Worm (Caenorhabditis elegans) whole organism, late embryonic: ENCODE results near the gene nlp-1.

Experiments used
- C38D4.7 ChIP-seq: fragments of 200-800 bp; sonication (Bioruptor generic); optimal IDR thresholded peaks from 2 replicates; lab custom pipeline; 2018; ENCODE audit warnings: mild to moderate bottlenecking, missing genetic modification characterization, moderate library complexity, missing compliant biosample characterization
- F13H6.1 ChIP-seq: sonication (generic microtip); optimal IDR thresholded peaks from 2 replicates; lab custom pipeline; 2016; ENCODE audit warnings: missing genetic modification characterization, missing compliant biosample characterization
- T23F11.4 ChIP-seq: fragments of 200-800 bp; sonication (Bioruptor generic); optimal IDR thresholded peaks from 2 replicates; lab custom pipeline; 2018; ENCODE audit warnings: mild to moderate bottlenecking, missing genetic modification characterization, missing compliant biosample characterization
- ama-1 ChIP-seq: fragments of 150-350 bp; optimal IDR thresholded peaks from 2 replicates; lab custom pipeline; 2014
- ceh-18 ChIP-seq: sonication (generic microtip); optimal IDR thresholded peaks from 2 replicates; lab custom pipeline; 2016; ENCODE audit warnings: missing genetic modification characterization, missing compliant biosample characterization
- ceh-19 ChIP-seq: fragments of 200-800 bp; sonication (Bioruptor generic); optimal IDR thresholded peaks from 2 replicates; lab custom pipeline; 2018; ENCODE audit warnings: mild to moderate bottlenecking, missing genetic modification characterization, missing compliant biosample characterization
- ceh-22 ChIP-seq: sonication (generic microtip); optimal IDR thresholded peaks from 2 replicates; lab custom pipeline; 2017; ENCODE audit warnings: missing biosample characterization, missing genetic modification characterization
- ceh-31 ChIP-seq: sonication (generic microtip); optimal IDR thresholded peaks from 2 replicates; lab custom pipeline; 2016; ENCODE audit warnings: missing genetic modification characterization, missing compliant biosample characterization
- ceh-34 ChIP-seq: sonication (generic microtip); optimal IDR thresholded peaks from 2 replicates; lab custom pipeline; 2016; ENCODE audit warnings: mild to moderate bottlenecking, missing genetic modification characterization, missing compliant biosample characterization
- ceh-45 ChIP-seq: fragments of 200-800 bp; sonication (Bioruptor generic); IDR thresholded peaks from 2 replicates; pipeline ENCODE4 v1.3.6; 2022; ENCODE audit warnings: missing genetic modification reagents, missing genetic modification characterization, missing compliant biosample characterization
- ceh-48 ChIP-seq: sonication (generic microtip); optimal IDR thresholded peaks from 2 replicates; lab custom pipeline; 2016; ENCODE audit warnings: missing genetic modification characterization, inconsistent platforms, missing compliant biosample characterization
- che-1 ChIP-seq: sonication (generic microtip); optimal IDR thresholded peaks from 2 replicates; lab custom pipeline; 2016; ENCODE audit warnings: mild to moderate bottlenecking, missing genetic modification characterization, missing compliant biosample characterization
- dmd-4 ChIP-seq: sonication (generic microtip); optimal IDR thresholded peaks from 2 replicates; lab custom pipeline; 2016; ENCODE audit warnings: borderline replicate concordance, missing genetic modification characterization, missing compliant biosample characterization
- dve-1 ChIP-seq: sonication (generic microtip); optimal IDR thresholded peaks from 2 replicates; lab custom pipeline; 2017; ENCODE audit warnings: antibody characterized with exemption, mild to moderate bottlenecking, missing genetic modification characterization, missing compliant biosample characterization
- ets-4 ChIP-seq: sonication (generic microtip); optimal IDR thresholded peaks from 2 replicates; lab custom pipeline; 2016; ENCODE audit warnings: missing genetic modification characterization, missing compliant biosample characterization
- eyg-1 ChIP-seq: sonication (generic microtip); optimal IDR thresholded peaks from 2 replicates; lab custom pipeline; 2016; ENCODE audit warnings: missing genotype, missing genetic modification characterization, missing compliant biosample characterization
- fax-1 ChIP-seq: sonication (generic microtip); optimal IDR thresholded peaks from 2 replicates; lab custom pipeline; 2016; ENCODE audit warnings: missing genotype, missing genetic modification characterization, missing compliant biosample characterization
- fkh-10 ChIP-seq: fragments of 150-350 bp; optimal IDR thresholded peaks from 2 replicates; lab custom pipeline; 2014; ENCODE audit warnings: missing biosample characterization, missing genetic modification reagents, missing genetic modification characterization
- fkh-6 ChIP-seq: sonication (generic microtip); optimal IDR thresholded peaks from 2 replicates; lab custom pipeline; 2016; ENCODE audit warnings: missing genetic modification characterization, missing compliant biosample characterization
- hlh-30 ChIP-seq: sonication (generic microtip); optimal IDR thresholded peaks from 2 replicates; lab custom pipeline; 2017; ENCODE audit warnings: antibody characterized with exemption, missing genetic modification characterization, missing compliant biosample characterization; ENCODE audit not compliant: insufficient read depth
- hlh-8 ChIP-seq: sonication (generic microtip); optimal IDR thresholded peaks from 2 replicates; lab custom pipeline; 2016; ENCODE audit warnings: missing genotype, missing genetic modification characterization, missing compliant biosample characterization
- lim-6 ChIP-seq: sonication (generic microtip); optimal IDR thresholded peaks from 2 replicates; lab custom pipeline; 2016; ENCODE audit warnings: missing genetic modification characterization, missing compliant biosample characterization
- lin-11 ChIP-seq: fragments of 200-800 bp; sonication (Bioruptor generic); optimal IDR thresholded peaks from 2 replicates; lab custom pipeline; 2018; ENCODE audit warnings: mild to moderate bottlenecking, missing genetic modification characterization, missing compliant biosample characterization
- mec-3 ChIP-seq: sonication (generic microtip); optimal IDR thresholded peaks from 2 replicates; lab custom pipeline; 2016; ENCODE audit warnings: borderline replicate concordance, missing genetic modification characterization, missing compliant biosample characterization
- nfya-1 ChIP-seq: sonication (generic microtip); optimal IDR thresholded peaks from 2 replicates; lab custom pipeline; 2017; ENCODE audit warnings: missing genetic modification characterization, mild to moderate bottlenecking, missing compliant biosample characterization, antibody characterized with exemption, moderate library complexity
- nhr-11 ChIP-seq: fragments of 150-350 bp; optimal IDR thresholded peaks from 2 replicates; lab custom pipeline; 2014; ENCODE audit warnings: missing biosample characterization, missing genetic modification characterization
- nhr-232 ChIP-seq: sonication (generic microtip); optimal IDR thresholded peaks from 2 replicates; lab custom pipeline; 2016; ENCODE audit warnings: missing genetic modification characterization, missing compliant biosample characterization
- npax-4 ChIP-seq: sonication (generic microtip); optimal IDR thresholded peaks from 2 replicates; lab custom pipeline; 2016; ENCODE audit warnings: missing genetic modification characterization, missing compliant biosample characterization
- pat-9 ChIP-seq: fragments of 200-800 bp; sonication (Bioruptor generic); optimal IDR thresholded peaks from 2 replicates; lab custom pipeline; 2018; ENCODE audit warnings: mild to moderate bottlenecking, missing genetic modification characterization, moderate library complexity, missing compliant biosample characterization
- pha-2 ChIP-seq: sonication (generic microtip); optimal IDR thresholded peaks from 2 replicates; lab custom pipeline; 2017; ENCODE audit warnings: mild to moderate bottlenecking, missing genetic modification characterization, missing compliant biosample characterization
- pqm-1 ChIP-seq: sonication (generic microtip); optimal IDR thresholded peaks from 2 replicates; lab custom pipeline; 2016; ENCODE audit warnings: missing genetic modification characterization, missing compliant biosample characterization
- pros-1 ChIP-seq: fragments of 150-350 bp; optimal IDR thresholded peaks from 2 replicates; lab custom pipeline; 2014; ENCODE audit warnings: missing biosample characterization, missing genetic modification reagents, missing genetic modification characterization
- ref-2 ChIP-seq: sonication (generic microtip); optimal IDR thresholded peaks from 2 replicates; lab custom pipeline; 2016; ENCODE audit warnings: missing genetic modification characterization, missing compliant biosample characterization
- rnt-1 ChIP-seq: sonication (generic microtip); optimal IDR thresholded peaks from 2 replicates; lab custom pipeline; 2016; ENCODE audit warnings: missing genetic modification characterization, missing compliant biosample characterization
- sox-4 ChIP-seq: sonication (generic microtip); optimal IDR thresholded peaks from 2 replicates; lab custom pipeline; 2017; ENCODE audit warnings: mild to moderate bottlenecking, missing genetic modification characterization, inconsistent platforms, missing compliant biosample characterization
- syd-9 ChIP-seq: sonication (generic microtip); optimal IDR thresholded peaks from 2 replicates; lab custom pipeline; 2016; ENCODE audit warnings: mild to moderate bottlenecking, missing genetic modification characterization, moderate library complexity, missing compliant biosample characterization
- tbx-2 ChIP-seq: sonication (generic microtip); optimal IDR thresholded peaks from 2 replicates; lab custom pipeline; 2016; ENCODE audit warnings: missing genetic modification characterization, missing compliant biosample characterization
- tbx-7 ChIP-seq: sonication (generic microtip); optimal IDR thresholded peaks from 2 replicates; lab custom pipeline; 2016; ENCODE audit warnings: missing genotype, missing genetic modification characterization, missing compliant biosample characterization
- unc-3 ChIP-seq, 2 experiments: fragments of 200-800 bp in 1 of 2; sonication (Bioruptor generic) in 1 of 2; sonication (generic microtip) in 1 of 2; conservative IDR thresholded peaks in 1 of 2; optimal IDR thresholded peaks in 1 of 2; 2 replicates each; pipeline versions ENCODE4 v1.3.6 to Lab custom; 2016 to 2022; ENCODE audit warnings: missing compliant biosample characterization in 2 of 2, missing genetic modification characterization in 2 of 2, missing genetic modification reagents in 1 of 2
- unc-42 ChIP-seq: sonication (generic microtip); optimal IDR thresholded peaks from 2 replicates; lab custom pipeline; 2016; ENCODE audit warnings: missing genotype, missing genetic modification characterization, missing compliant biosample characterization
- unc-55 ChIP-seq: sonication (generic microtip); optimal IDR thresholded peaks from 2 replicates; lab custom pipeline; 2017; ENCODE audit warnings: missing biosample characterization, missing genetic modification reagents, missing genetic modification characterization
- unc-86 ChIP-seq: sonication (generic microtip); optimal IDR thresholded peaks from 2 replicates; lab custom pipeline; 2016; ENCODE audit warnings: missing genetic modification characterization, missing compliant biosample characterization
- zip-5 ChIP-seq: sonication (generic microtip); optimal IDR thresholded peaks from 2 replicates; lab custom pipeline; 2016; ENCODE audit warnings: missing genetic modification characterization, missing compliant biosample characterization

The nlp-1 gene

ce11 chrX:3689155-3689719 lies 38.1 kb upstream of the nlp-1 start, which contains the start of gene tag-278:
tag-278 (minus strand) TSS chrX:3689205.
- TF ChIP-seq F13H6.1 (tag; lab: Kevin White, UChicago) (no peak), pat-9 (tag; lab: Kevin White, UChicago) (peak; percentile 4), eyg-1 (tag; lab: Kevin White, UChicago) (no peak), pros-1 (no peak), ceh-45 (no peak), hlh-8 (tag; lab: Kevin White, UChicago) (no peak), unc-55 (GFP tag; lab: Kevin White, UChicago) (peak; percentile 84), nhr-11 (tag; lab: Kevin White, UChicago) (no peak), ceh-18 (tag; lab: Kevin White, UChicago) (peak; percentile 77), sox-4 (no peak), ama-1 (no peak), rnt-1 (tag; lab: Kevin White, UChicago) (peak; percentile 59), npax-4 (tag; lab: Kevin White, UChicago) (no peak), nfya-1 (tag; lab: Kevin White, UChicago) (peak; percentile 39), ceh-34 (tag; lab: Kevin White, UChicago) (peak; percentile 11), ceh-31 (tag; lab: Kevin White, UChicago) (peak; percentile 23), ref-2 (no peak)

- TF ChIP-seq pha-2 (tag; lab: Kevin White, UChicago) (no peak), pqm-1 (no peak), ets-4 (tag; lab: Kevin White, UChicago) (no peak), npax-4 (tag; lab: Kevin White, UChicago) (no peak), unc-86 (no peak), ceh-18 (tag; lab: Kevin White, UChicago) (no peak), lin-11 (no peak), ref-2 (no peak)
Measured at ce11 chrX:3689802-3690201, 37.6 kb upstream of the nlp-1 start.

- TF ChIP-seq pqm-1 (no peak), tbx-7 (tag; lab: Kevin White, UChicago) (no peak), nfya-1 (tag; lab: Kevin White, UChicago) (no peak), sox-4 (no peak), nhr-232 (tag; lab: Kevin White, UChicago) (no peak), lim-6 (no peak), F13H6.1 (tag; lab: Kevin White, UChicago) (no peak), lin-11 (no peak), ceh-48 (tag; lab: Kevin White, UChicago) (no peak), ref-2 (no peak), npax-4 (tag; lab: Kevin White, UChicago) (no peak), mec-3 (no peak), T23F11.4 (GFP tag; lab: Kevin White, UChicago) (no peak), hlh-30 (no peak), syd-9 (no peak), dve-1 (tag; lab: Kevin White, UChicago) (no peak), nhr-11 (tag; lab: Kevin White, UChicago) (no peak), fkh-6 (tag; lab: Kevin White, UChicago) (no peak), tbx-2 (no peak), unc-86 (no peak)
- TF ChIP-seq, all 69 proteins: peak for 0
Measured at ce11 chrX:3693138-3693537, 34.2 kb upstream of the nlp-1 start, which contains the start of gene C02F12.8. C02F12.8 (minus strand) TSS chrX:3693238.

ce11 chrX:3694172-3694571 lies 33.2 kb upstream of the nlp-1 start:
- TF ChIP-seq sox-4 (no peak), ama-1 (no peak), ref-2 (peak; percentile 79), hlh-8 (tag; lab: Kevin White, UChicago) (no peak), pat-9 (tag; lab: Kevin White, UChicago) (peak; percentile 15), C38D4.7 (GFP tag; lab: Kevin White, UChicago) (no peak), npax-4 (tag; lab: Kevin White, UChicago) (no peak), fkh-10 (GFP tag; lab: Kevin White, UChicago) (no peak), ceh-34 (tag; lab: Kevin White, UChicago) (no peak), pha-2 (tag; lab: Kevin White, UChicago) (peak; percentile 9), syd-9 (no peak), fkh-6 (tag; lab: Kevin White, UChicago) (no peak), unc-3 (GFP tag; conservative IDR thresholded peaks at IDR 0.05; lab: Robert Waterston, UW) (no peak), unc-3 (tag; optimal IDR thresholded peaks at IDR 0.05; lab: Kevin White, UChicago) (no peak), nhr-232 (tag; lab: Kevin White, UChicago) (no peak), nfya-1 (tag; lab: Kevin White, UChicago) (peak; percentile 56), ceh-19 (GFP tag; lab: Kevin White, UChicago) (peak; percentile 50), ets-4 (tag; lab: Kevin White, UChicago) (no peak), fax-1 (tag; lab: Kevin White, UChicago) (no peak), eyg-1 (tag; lab: Kevin White, UChicago) (no peak), unc-42 (tag; lab: Kevin White, UChicago) (peak; percentile 38), ceh-22 (tag; lab: Kevin White, UChicago) (peak; percentile 32), pros-1 (no peak), dmd-4 (tag; lab: Kevin White, UChicago) (peak; percentile 18), che-1 (tag; lab: Kevin White, UChicago) (peak; percentile 30), zip-5 (tag; lab: Kevin White, UChicago) (no peak), lin-11 (no peak), ceh-31 (tag; lab: Kevin White, UChicago) (peak; percentile 72)
